Worm (Caenorhabditis elegans) whole organism, young adult: ENCODE results near the gene acr-8.

Experiments
- B0019.2 ChIP-seq: fragments of 200-800 bp; sonication (Bioruptor generic); conservative IDR thresholded peaks from 2 replicates; pipeline ENCODE4 v1.3.6; 2022; ENCODE audit warnings: missing genetic modification reagents, missing genetic modification characterization, missing compliant biosample characterization
- B0035.1 ChIP-seq: sonication (generic microtip); optimal IDR thresholded peaks from 2 replicates; lab custom pipeline; 2016; ENCODE audit warnings: missing genetic modification characterization, mild to moderate bottlenecking, missing compliant biosample characterization, missing genotype, missing genetic modification reagents
- B0261.1 ChIP-seq: sonication (generic microtip); optimal IDR thresholded peaks from 2 replicates; lab custom pipeline; 2016; ENCODE audit warnings: mild to moderate bottlenecking, missing genetic modification characterization, moderate library complexity, missing compliant biosample characterization
- C06A6.2 ChIP-seq: fragments of 200-800 bp; sonication (Bioruptor generic); conservative IDR thresholded peaks from 2 replicates; pipeline ENCODE4 v1.3.6; 2022; ENCODE audit warnings: missing genetic modification characterization, missing compliant biosample characterization
- C17E4.6 ChIP-seq: fragments of 200-800 bp; sonication (Bioruptor generic); IDR thresholded peaks from 2 replicates; pipeline ENCODE4 v1.3.6; 2022; ENCODE audit warnings: missing genetic modification reagents, missing genetic modification characterization, missing compliant biosample characterization
- F37B4.10 ChIP-seq: fragments of 200-800 bp; sonication (Bioruptor generic); IDR thresholded peaks from 2 replicates; pipeline ENCODE4 v1.3.6; 2022; ENCODE audit warnings: missing genetic modification characterization, missing compliant biosample characterization
- F49E8.2 ChIP-seq: sonication (generic microtip); optimal IDR thresholded peaks from 3 replicates; lab custom pipeline; 2017; ENCODE audit warnings: missing genetic modification characterization, mild to moderate bottlenecking, missing compliant biosample characterization, antibody characterized with exemption, moderate library complexity; ENCODE audit not compliant: insufficient read depth
- F52B5.7 ChIP-seq: sonication (generic microtip); optimal IDR thresholded peaks from 2 replicates; lab custom pipeline; 2016; ENCODE audit warnings: mild to moderate bottlenecking, missing genetic modification characterization, missing compliant biosample characterization
- F55B11.4 ChIP-seq: sonication (generic microtip); optimal IDR thresholded peaks from 2 replicates; lab custom pipeline; 2016; ENCODE audit warnings: missing compliant biosample characterization, missing genetic modification characterization, borderline replicate concordance; ENCODE audit not compliant: insufficient read depth
- F57A8.1 ChIP-seq: fragments of 200-800 bp; sonication (Bioruptor generic); optimal IDR thresholded peaks from 2 replicates; lab custom pipeline; 2018; ENCODE audit warnings: mild to moderate bottlenecking, missing genetic modification characterization, moderate library complexity, missing compliant biosample characterization
- F57C9.4 ChIP-seq: sonication (generic microtip); optimal IDR thresholded peaks from 2 replicates; lab custom pipeline; 2017; ENCODE audit warnings: mild to moderate bottlenecking, missing genetic modification characterization, missing compliant biosample characterization
- K11D2.4 ChIP-seq: fragments of 200-800 bp; sonication (Bioruptor generic); IDR thresholded peaks from 2 replicates; pipeline ENCODE4 v1.3.6; 2022; ENCODE audit warnings: missing genetic modification reagents, missing genetic modification characterization, missing compliant biosample characterization
- K12H6.12 ChIP-seq: fragments of 200-800 bp; sonication (Bioruptor generic); optimal IDR thresholded peaks from 2 replicates; lab custom pipeline; 2018; ENCODE audit warnings: mild to moderate bottlenecking, missing genetic modification characterization, missing compliant biosample characterization
- T07F8.4 ChIP-seq: sonication (generic microtip); optimal IDR thresholded peaks from 2 replicates; lab custom pipeline; 2016; ENCODE audit warnings: mild to moderate bottlenecking, missing genetic modification characterization, moderate library complexity, missing compliant biosample characterization
- Y53F4B.3 ChIP-seq: fragments of 200-800 bp; sonication (Bioruptor generic); IDR thresholded peaks from 2 replicates; pipeline ENCODE4 v1.3.6; 2022; ENCODE audit warnings: missing genetic modification reagents, missing genetic modification characterization, missing compliant biosample characterization
- ama-1 ChIP-seq, 3 experiments: fragments of 150-350 bp in 1 of 3; sonication (generic microtip) in 2 of 3; optimal IDR thresholded peaks; 2 replicates each; lab custom pipeline; 2014 to 2018; ENCODE audit warnings: missing biosample characterization in 2 of 3, missing genetic modification characterization in 2 of 3, missing genetic modification reagents in 2 of 3
- aptf-3 ChIP-seq: fragments of 200-800 bp; sonication (Bioruptor generic); IDR thresholded peaks from 2 replicates; pipeline ENCODE4 v1.3.6; 2022; ENCODE audit warnings: missing genetic modification characterization, missing compliant biosample characterization
- atf-7 ChIP-seq: sonication (generic microtip); optimal IDR thresholded peaks from 2 replicates; lab custom pipeline; 2017; ENCODE audit warnings: mild to moderate bottlenecking, missing genetic modification characterization, missing compliant biosample characterization
- attf-3 ChIP-seq: fragments of 200-800 bp; sonication (Bioruptor generic); conservative IDR thresholded peaks from 2 replicates; pipeline ENCODE4 v1.3.6; 2022; ENCODE audit warnings: missing genetic modification reagents, missing genetic modification characterization, missing compliant biosample characterization
- attf-6 ChIP-seq: fragments of 200-800 bp; sonication (Bioruptor generic); IDR thresholded peaks from 2 replicates; pipeline ENCODE4 v1.3.6; 2022; ENCODE audit warnings: missing genetic modification reagents, missing genetic modification characterization, missing compliant biosample characterization
- cebp-1 ChIP-seq, 2 experiments: fragments of 200-800 bp in 1 of 2; sonication (Bioruptor generic) in 1 of 2; sonication (generic microtip) in 1 of 2; IDR thresholded peaks in 1 of 2; optimal IDR thresholded peaks in 1 of 2; 2 replicates each; pipeline versions ENCODE4 v1.3.6 to Lab custom; 2017 to 2022; ENCODE audit warnings: missing compliant biosample characterization in 2 of 2, missing genetic modification characterization in 2 of 2, mild to moderate bottlenecking in 1 of 2, missing genetic modification reagents in 1 of 2, moderate library complexity in 1 of 2
- ceh-79 ChIP-seq: sonication (generic microtip); optimal IDR thresholded peaks from 2 replicates; lab custom pipeline; 2017; ENCODE audit warnings: mild to moderate bottlenecking, missing genetic modification characterization, missing compliant biosample characterization
- ceh-91 ChIP-seq: fragments of 200-800 bp; sonication (Bioruptor generic); IDR thresholded peaks from 2 replicates; pipeline ENCODE4 v1.3.6; 2022; ENCODE audit warnings: missing genetic modification reagents, missing genetic modification characterization, missing compliant biosample characterization
- dpl-1 ChIP-seq: fragments of 150-350 bp; optimal IDR thresholded peaks from 2 replicates; lab custom pipeline; 2014; ENCODE audit warnings: missing biosample characterization, missing genetic modification reagents, missing genetic modification characterization
- egl-44 ChIP-seq: fragments of 200-800 bp; sonication (Bioruptor generic); IDR thresholded peaks from 2 replicates; pipeline ENCODE4 v1.3.6; 2022; ENCODE audit warnings: missing genetic modification reagents, missing genetic modification characterization, missing compliant biosample characterization
- hlh-26 ChIP-seq: fragments of 200-800 bp; sonication (Bioruptor generic); conservative IDR thresholded peaks from 2 replicates; pipeline ENCODE4 v1.3.6; 2022; ENCODE audit warnings: missing genetic modification reagents, missing genetic modification characterization, missing compliant biosample characterization
- hmg-20 ChIP-seq: fragments of 200-800 bp; sonication (Bioruptor generic); IDR thresholded peaks from 2 replicates; pipeline ENCODE4 v1.3.6; 2022; ENCODE audit warnings: missing genetic modification reagents, missing genetic modification characterization, missing compliant biosample characterization
- let-526 ChIP-seq: fragments of 200-800 bp; sonication (Bioruptor generic); IDR thresholded peaks from 2 replicates; pipeline ENCODE4 v1.3.6; 2022; ENCODE audit warnings: missing genetic modification reagents, missing genetic modification characterization, missing compliant biosample characterization
- let-607 ChIP-seq, 2 experiments: fragments of 200-800 bp in 1 of 2; sonication (Bioruptor generic) in 1 of 2; sonication (generic microtip) in 1 of 2; optimal IDR thresholded peaks; 2 replicates each; lab custom pipeline; 2016 to 2018; ENCODE audit warnings: mild to moderate bottlenecking in 2 of 2, missing compliant biosample characterization in 2 of 2, missing genetic modification characterization in 2 of 2, moderate library complexity in 2 of 2, missing genotype in 1 of 2
- lin-26 ChIP-seq: fragments of 200-800 bp; sonication (Bioruptor generic); IDR thresholded peaks from 2 replicates; pipeline ENCODE4 v1.3.6; 2022; ENCODE audit warnings: missing genetic modification reagents, missing genetic modification characterization, missing compliant biosample characterization
- lir-1 ChIP-seq: fragments of 200-800 bp; sonication (Bioruptor generic); conservative IDR thresholded peaks from 2 replicates; pipeline ENCODE4 v1.3.6; 2022; ENCODE audit warnings: missing genetic modification reagents, missing genetic modification characterization, missing compliant biosample characterization
- madf-10 ChIP-seq: sonication (generic microtip); optimal IDR thresholded peaks from 2 replicates; lab custom pipeline; 2016; ENCODE audit warnings: mild to moderate bottlenecking, missing genetic modification characterization, missing compliant biosample characterization
- madf-6 ChIP-seq: fragments of 200-800 bp; sonication (Bioruptor generic); IDR thresholded peaks from 2 replicates; pipeline ENCODE4 v1.3.6; 2022; ENCODE audit warnings: missing genetic modification reagents, missing genetic modification characterization, missing compliant biosample characterization
- mes-4 ChIP-seq: sonication (generic microtip); optimal IDR thresholded peaks from 2 replicates; lab custom pipeline; 2016; ENCODE audit warnings: missing genotype, missing genetic modification characterization, missing compliant biosample characterization
- nfya-2 ChIP-seq: fragments of 200-800 bp; sonication (Bioruptor generic); IDR thresholded peaks from 2 replicates; pipeline ENCODE4 v1.3.6; 2022; ENCODE audit warnings: missing genetic modification reagents, missing genetic modification characterization, missing compliant biosample characterization
- nhr-179 ChIP-seq: sonication (generic microtip); optimal IDR thresholded peaks from 2 replicates; lab custom pipeline; 2016; ENCODE audit warnings: mild to moderate bottlenecking, missing genetic modification characterization, missing compliant biosample characterization
- rec-8 ChIP-seq, 2 experiments: sonication (generic microtip); optimal IDR thresholded peaks; 2 replicates each; lab custom pipeline; 2016; ENCODE audit warnings: mild to moderate bottlenecking in 2 of 2, missing genetic modification characterization in 2 of 2, missing genetic modification reagents in 2 of 2, missing genotype in 2 of 2, missing biosample characterization in 1 of 2, missing compliant biosample characterization in 1 of 2, moderate library complexity in 1 of 2
- sdz-38 ChIP-seq: sonication (generic microtip); optimal IDR thresholded peaks from 2 replicates; lab custom pipeline; 2016; ENCODE audit warnings: missing genotype, missing genetic modification characterization, missing compliant biosample characterization
- sea-2 ChIP-seq: fragments of 200-800 bp; sonication (Bioruptor generic); IDR thresholded peaks from 2 replicates; pipeline ENCODE4 v1.3.6; 2022; ENCODE audit warnings: missing genetic modification characterization, missing compliant biosample characterization
- snpc-1.1 ChIP-seq: sonication (generic microtip); optimal IDR thresholded peaks from 2 replicates; lab custom pipeline; 2017; ENCODE audit warnings: missing genetic modification characterization, mild to moderate bottlenecking, missing compliant biosample characterization, antibody characterized with exemption, moderate library complexity, missing genotype, missing genetic modification reagents; ENCODE audit not compliant: insufficient read depth
- snpc-3.4 ChIP-seq: sonication (generic microtip); optimal IDR thresholded peaks from 2 replicates; lab custom pipeline; 2017; ENCODE audit warnings: missing genetic modification characterization, mild to moderate bottlenecking, missing compliant biosample characterization, antibody characterized with exemption, moderate library complexity, missing genotype, missing genetic modification reagents
- snpc-4 ChIP-seq, 5 experiments: fragments of 150-350 bp in 1 of 5; sonication (generic microtip) in 4 of 5; optimal IDR thresholded peaks; 2 replicates each; lab custom pipeline; 2014 to 2018; ENCODE audit warnings: missing genetic modification characterization in 5 of 5, missing biosample characterization in 3 of 5, antibody characterized with exemption in 2 of 5, mild to moderate bottlenecking in 2 of 5, missing compliant biosample characterization in 2 of 5, missing genotype in 2 of 5, moderate library complexity in 2 of 5, missing genetic modification reagents in 1 of 5
- tlf-1 ChIP-seq: fragments of 200-800 bp; sonication (Bioruptor generic); optimal IDR thresholded peaks from 2 replicates; lab custom pipeline; 2018; ENCODE audit warnings: mild to moderate bottlenecking, missing genetic modification characterization, missing compliant biosample characterization
- ztf-22 ChIP-seq: fragments of 200-800 bp; sonication (Bioruptor generic); optimal IDR thresholded peaks from 2 replicates; lab custom pipeline; 2018; ENCODE audit warnings: mild to moderate bottlenecking, missing genetic modification characterization, moderate library complexity, missing compliant biosample characterization
- ztf-25 ChIP-seq: fragments of 200-800 bp; sonication (Bioruptor generic); IDR thresholded peaks from 2 replicates; pipeline ENCODE4 v1.3.6; 2022; ENCODE audit warnings: missing genetic modification reagents, missing genetic modification characterization, missing compliant biosample characterization
- ztf-28 ChIP-seq: fragments of 200-800 bp; sonication (Bioruptor generic); IDR thresholded peaks from 2 replicates; pipeline ENCODE4 v1.3.6; 2022; ENCODE audit warnings: missing genetic modification reagents, missing genetic modification characterization, missing compliant biosample characterization
- ztf-3 ChIP-seq: fragments of 200-800 bp; sonication (Bioruptor generic); optimal IDR thresholded peaks from 2 replicates; lab custom pipeline; 2018; ENCODE audit warnings: mild to moderate bottlenecking, missing genetic modification characterization, missing compliant biosample characterization

Gene acr-8

DNA sequence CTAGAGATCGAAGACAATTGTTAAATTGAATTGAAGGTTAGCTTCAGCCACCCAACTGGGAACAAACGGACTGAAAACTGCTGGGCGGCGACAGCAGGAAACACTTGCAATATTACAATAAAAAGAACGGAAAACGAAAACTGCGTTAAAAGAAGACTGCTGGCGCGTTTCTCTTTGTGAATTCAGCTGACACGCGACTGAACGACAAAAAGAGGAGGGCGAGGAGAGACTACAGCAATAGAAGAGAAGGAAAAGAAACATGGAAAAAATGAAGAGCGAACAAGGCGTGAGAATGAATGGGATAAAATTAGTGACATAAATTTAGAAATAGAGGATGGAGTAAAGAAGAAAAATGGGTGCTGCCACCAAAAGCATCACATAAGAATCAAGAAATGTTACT is 34.9 kb upstream of the acr-8 start:
- no peak for TF ChIP-seq cebp-1 (GFP tag; IDR thresholded peaks at IDR 0.05; lab: Robert Waterston, UW)
- peak; percentile 82 for TF ChIP-seq cebp-1 (tag; optimal IDR thresholded peaks at IDR 0.05; lab: Kevin White, UChicago)
- peak; percentile 83 for TF ChIP-seq K12H6.12
- no peak for TF ChIP-seq ceh-79 (tag; lab: Kevin White, UChicago)
- no peak for TF ChIP-seq sdz-38 (tag; lab: Kevin White, UChicago)
- no peak for TF ChIP-seq F37B4.10 (GFP tag; lab: Robert Waterston, UW)
- TF ChIP-seq let-526 (GFP tag; lab: Robert Waterston, UW) = 0 out of 2 replicates have a peak, but pooled peaks have one; percentile 45
- TF ChIP-seq ceh-91 (GFP tag; lab: Robert Waterston, UW) = no peak
- TF ChIP-seq C06A6.2 (GFP tag; lab: Robert Waterston, UW) = peak; percentile 70
- no peak for TF ChIP-seq dpl-1 (GFP tag; lab: Kevin White, UChicago)
- no peak for TF ChIP-seq hmg-20 (GFP tag; lab: Robert Waterston, UW)
- no peak for TF ChIP-seq ama-1 (optimal IDR thresholded peaks at IDR 0.05; lab: Kevin White, UChicago)
- no peak for TF ChIP-seq ama-1 (GFP tag; optimal IDR thresholded peaks at IDR 0.05; lab: Kevin White, UChicago)
- TF ChIP-seq lir-1 (GFP tag; lab: Robert Waterston, UW) = no peak; the same call in 1 of the 2 replicates
- TF ChIP-seq rec-8 (tag; optimal IDR thresholded peaks at IDR 0.05; lab: Kevin White, UChicago) = no peak
- TF ChIP-seq madf-6 = no peak
- TF ChIP-seq snpc-3.4 (tag; lab: Kevin White, UChicago) = no peak
- no peak for TF ChIP-seq B0035.1 (tag; lab: Kevin White, UChicago)
- TF ChIP-seq let-607 (tag; optimal IDR thresholded peaks at IDR 0.05; lab: Kevin White, UChicago) = peak; percentile 44 to 70
- TF ChIP-seq sea-2 (GFP tag; lab: Robert Waterston, UW) = no peak
- no peak for TF ChIP-seq nfya-2 (GFP tag; lab: Robert Waterston, UW)
- TF ChIP-seq attf-6 = no peak
- no peak for TF ChIP-seq F57C9.4
- no peak for TF ChIP-seq aptf-3
- no peak for TF ChIP-seq hlh-26 (GFP tag; lab: Robert Waterston, UW)
- TF ChIP-seq C17E4.6 (GFP tag; lab: Robert Waterston, UW) = no peak
- no peak for TF ChIP-seq Y53F4B.3
- TF ChIP-seq lin-26 = no peak
- TF ChIP-seq snpc-4 (GFP tag; optimal IDR thresholded peaks at IDR 0.05; lab: Kevin White, UChicago) = no peak
- no peak for TF ChIP-seq snpc-4 (tag; optimal IDR thresholded peaks at IDR 0.05; lab: Kevin White, UChicago)
- TF ChIP-seq ztf-3 (GFP tag; lab: Kevin White, UChicago) = no peak
- TF ChIP-seq F49E8.2 (tag; lab: Kevin White, UChicago) = no peak
- TF ChIP-seq F55B11.4 (tag; lab: Kevin White, UChicago) = no peak
- no peak for TF ChIP-seq ztf-25 (GFP tag; lab: Robert Waterston, UW)
- no peak for TF ChIP-seq attf-3 (GFP tag; lab: Robert Waterston, UW)
- TF ChIP-seq B0019.2 = no peak
- no peak for TF ChIP-seq F57A8.1
- TF ChIP-seq madf-10 (tag; lab: Kevin White, UChicago) = peak; percentile 49
- peak; percentile 42; the same call in 1 of the 2 replicates for TF ChIP-seq K11D2.4
- no peak for TF ChIP-seq ztf-28 (GFP tag; lab: Robert Waterston, UW)
- no peak for TF ChIP-seq snpc-1.1
- TF ChIP-seq ztf-22 (GFP tag; lab: Kevin White, UChicago) = no peak
- no peak for TF ChIP-seq nhr-179 (tag; lab: Kevin White, UChicago)
- TF ChIP-seq T07F8.4 = no peak
- TF ChIP-seq F52B5.7 (tag; lab: Kevin White, UChicago) = no peak
- TF ChIP-seq B0261.1 (tag; lab: Kevin White, UChicago) = no peak
- peak; percentile 17 for TF ChIP-seq tlf-1
- TF ChIP-seq mes-4 (tag; lab: Kevin White, UChicago) = no peak
- no peak for TF ChIP-seq egl-44
- peak; percentile 11 for TF ChIP-seq atf-7
